Worm (Caenorhabditis elegans) whole organism, young adult: Measurements from ENCODE around the gene fbxb-38.

ENCODE experiments used
- F39B2.1 ChIP-seq: fragments of 200-800 bp; sonication (Bioruptor generic); IDR thresholded peaks from 2 replicates; pipeline ENCODE4 v1.3.6; 2022; ENCODE audit warnings: missing genetic modification reagents, missing genetic modification characterization, missing compliant biosample characterization
- ccch-3 ChIP-seq: fragments of 200-800 bp; sonication (Bioruptor generic); optimal IDR thresholded peaks from 2 replicates; lab custom pipeline; 2018; ENCODE audit warnings: mild to moderate bottlenecking, missing genetic modification characterization, missing compliant biosample characterization
- ceh-58 ChIP-seq: fragments of 200-800 bp; sonication (Bioruptor generic); IDR thresholded peaks from 2 replicates; pipeline ENCODE4 v1.3.6; 2022; ENCODE audit warnings: missing genetic modification characterization, missing compliant biosample characterization
- egrh-3 ChIP-seq: fragments of 200-800 bp; sonication (Bioruptor generic); IDR thresholded peaks from 2 replicates; pipeline ENCODE4 v1.3.6; 2022; ENCODE audit warnings: missing genetic modification reagents, missing genetic modification characterization, missing compliant biosample characterization
- hsf-1 ChIP-seq: fragments of 200-800 bp; sonication (Bioruptor generic); IDR thresholded peaks from 2 replicates; pipeline ENCODE4 v1.3.6; 2022; ENCODE audit warnings: missing genetic modification reagents, missing genetic modification characterization, missing compliant biosample characterization
- lag-1 ChIP-seq: fragments of 200-800 bp; sonication (Bioruptor generic); IDR thresholded peaks from 2 replicates; pipeline ENCODE4 v1.3.6; 2022; ENCODE audit warnings: missing genetic modification reagents, missing genetic modification characterization, missing compliant biosample characterization
- lir-1 ChIP-seq: fragments of 200-800 bp; sonication (Bioruptor generic); conservative IDR thresholded peaks from 2 replicates; pipeline ENCODE4 v1.3.6; 2022; ENCODE audit warnings: missing genetic modification reagents, missing genetic modification characterization, missing compliant biosample characterization
- lsy-27 ChIP-seq: sonication (generic microtip); optimal IDR thresholded peaks from 2 replicates; lab custom pipeline; 2017; ENCODE audit warnings: missing genetic modification characterization, mild to moderate bottlenecking, missing compliant biosample characterization, antibody characterized with exemption, missing genotype, borderline replicate concordance; ENCODE audit not compliant: insufficient read depth
- rpc-1 ChIP-seq, 2 experiments: fragments of 150-350 bp in 1 of 2; sonication (generic microtip) in 1 of 2; optimal IDR thresholded peaks; 2 replicates each; lab custom pipeline; 2014 to 2018; ENCODE audit warnings: missing biosample characterization in 1 of 2, missing genetic modification characterization in 1 of 2, missing genetic modification reagents in 1 of 2, missing genotype in 1 of 2
- snpc-4 ChIP-seq, 5 experiments: fragments of 150-350 bp in 1 of 5; sonication (generic microtip) in 4 of 5; optimal IDR thresholded peaks; 2 replicates each; lab custom pipeline; 2014 to 2018; ENCODE audit warnings: missing genetic modification characterization in 5 of 5, missing biosample characterization in 3 of 5, antibody characterized with exemption in 2 of 5, mild to moderate bottlenecking in 2 of 5, missing compliant biosample characterization in 2 of 5, missing genotype in 2 of 5, moderate library complexity in 2 of 5, missing genetic modification reagents in 1 of 5
- ztf-6 ChIP-seq: fragments of 200-800 bp; sonication (Bioruptor generic); IDR thresholded peaks from 2 replicates; pipeline ENCODE4 v1.3.6; 2022; ENCODE audit warnings: missing genetic modification reagents, missing genetic modification characterization, missing compliant biosample characterization

ce11 chrII:2152455-2152854 is 16.1 kb downstream of the fbxb-38 start:
- TF ChIP-seq lir-1 (GFP tag; lab: Robert Waterston, UW): no peak
- no peak for TF ChIP-seq lag-1 (GFP tag; lab: Robert Waterston, UW)
- no peak for TF ChIP-seq egrh-3 (GFP tag; lab: Robert Waterston, UW)
- no peak for TF ChIP-seq ztf-6 (GFP tag; lab: Robert Waterston, UW)
- TF ChIP-seq snpc-4 (GFP tag; optimal IDR thresholded peaks at IDR 0.05; lab: Kevin White, UChicago): no peak
- no peak for TF ChIP-seq snpc-4 (tag; optimal IDR thresholded peaks at IDR 0.05; lab: Kevin White, UChicago)
- no peak for TF ChIP-seq hsf-1 (GFP tag; lab: Robert Waterston, UW)
- TF ChIP-seq lsy-27 (tag; lab: Kevin White, UChicago): no peak
- TF ChIP-seq rpc-1 (optimal IDR thresholded peaks at IDR 0.05; lab: Kevin White, UChicago): no peak
- TF ChIP-seq rpc-1 (tag; optimal IDR thresholded peaks at IDR 0.05; lab: Kevin White, UChicago): no peak
- no peak for TF ChIP-seq ceh-58
- no peak for TF ChIP-seq ccch-3 (GFP tag; lab: Kevin White, UChicago)
- no peak for TF ChIP-seq F39B2.1
